Worm (Caenorhabditis elegans) whole organism, L1 larva: ENCODE results near the gene dct-13.

ENCODE experiments used
- Y116A8C.19 ChIP-seq: sonication (generic microtip); optimal IDR thresholded peaks from 2 replicates; lab custom pipeline; 2016; ENCODE audit warnings: missing compliant biosample characterization, missing genetic modification characterization, borderline replicate concordance
- egl-27 ChIP-seq, 2 experiments: fragments of 150-350 bp in 1 of 2; sonication (generic microtip); optimal IDR thresholded peaks; 3 replicates each; lab custom pipeline; 2017 to 2018; ENCODE audit warnings: missing biosample characterization in 2 of 2, missing genetic modification characterization in 2 of 2, missing genetic modification reagents in 2 of 2
- ets-5 ChIP-seq: fragments of 200-800 bp; sonication (Bioruptor generic); IDR thresholded peaks from 2 replicates; pipeline ENCODE4 v1.3.6; 2022; ENCODE audit warnings: missing genetic modification characterization, missing compliant biosample characterization
- fkh-10 ChIP-seq: sonication (generic microtip); optimal IDR thresholded peaks from 2 replicates; lab custom pipeline; 2017; ENCODE audit warnings: missing biosample characterization, missing genetic modification reagents, missing genetic modification characterization
- fkh-8 ChIP-seq: sonication (generic microtip); optimal IDR thresholded peaks from 2 replicates; lab custom pipeline; 2016; ENCODE audit warnings: mild to moderate bottlenecking, missing genetic modification characterization, missing compliant biosample characterization
- fos-1 ChIP-seq: fragments of 150-350 bp; optimal IDR thresholded peaks from 2 replicates; lab custom pipeline; 2014; ENCODE audit warnings: missing biosample characterization, missing genetic modification characterization
- hlh-17 ChIP-seq: fragments of 200-800 bp; sonication (Bioruptor generic); optimal IDR thresholded peaks from 2 replicates; lab custom pipeline; 2018; ENCODE audit warnings: missing genetic modification characterization, mild to moderate bottlenecking, missing compliant biosample characterization, moderate library complexity, borderline replicate concordance
- irx-1 ChIP-seq: sonication (generic microtip); optimal IDR thresholded peaks from 2 replicates; lab custom pipeline; 2016; ENCODE audit warnings: missing genetic modification characterization, missing compliant biosample characterization
- lin-15B ChIP-seq: fragments of 150-350 bp; sonication (generic microtip); optimal IDR thresholded peaks from 3 replicates; lab custom pipeline; 2014; ENCODE audit warnings: missing biosample characterization, missing genetic modification characterization
- lin-35 ChIP-seq, 2 experiments: fragments of 150-350 bp; optimal IDR thresholded peaks; 2 replicates each; lab custom pipeline; 2014; ENCODE audit warnings: missing biosample characterization in 2 of 2, missing genetic modification characterization in 2 of 2, missing genetic modification reagents in 2 of 2
- mef-2 ChIP-seq: fragments of 150-350 bp; optimal IDR thresholded peaks from 2 replicates; lab custom pipeline; 2014; ENCODE audit warnings: missing biosample characterization, missing genetic modification characterization
- mep-1 ChIP-seq: fragments of 150-350 bp; optimal IDR thresholded peaks from 2 replicates; lab custom pipeline; 2014; ENCODE audit warnings: missing biosample characterization, missing genetic modification characterization
- nhr-12 ChIP-seq: sonication (generic microtip); optimal IDR thresholded peaks from 2 replicates; lab custom pipeline; 2017; ENCODE audit warnings: missing biosample characterization, missing genetic modification characterization
- nhr-20 ChIP-seq: sonication (generic microtip); optimal IDR thresholded peaks from 2 replicates; lab custom pipeline; 2016; ENCODE audit warnings: mild to moderate bottlenecking, missing genetic modification characterization, missing compliant biosample characterization
- nhr-77 ChIP-seq: fragments of 150-350 bp; optimal IDR thresholded peaks from 2 replicates; lab custom pipeline; 2014; ENCODE audit warnings: missing biosample characterization, missing genetic modification characterization
- sup-37 ChIP-seq: fragments of 200-800 bp; sonication (Bioruptor generic); optimal IDR thresholded peaks from 2 replicates; lab custom pipeline; 2018; ENCODE audit warnings: mild to moderate bottlenecking, missing genetic modification characterization, missing compliant biosample characterization
- tbx-2 ChIP-seq: sonication (generic microtip); optimal IDR thresholded peaks from 2 replicates; lab custom pipeline; 2016; ENCODE audit warnings: missing genetic modification characterization, missing compliant biosample characterization
- xbp-1 ChIP-seq: sonication (generic microtip); optimal IDR thresholded peaks from 2 replicates; lab custom pipeline; 2016; ENCODE audit warnings: missing genetic modification characterization, missing compliant biosample characterization
- zag-1 ChIP-seq: fragments of 150-350 bp; optimal IDR thresholded peaks from 2 replicates; lab custom pipeline; 2014; ENCODE audit warnings: missing biosample characterization, missing genetic modification characterization
- ztf-11 ChIP-seq, 2 experiments: sonication (generic microtip); optimal IDR thresholded peaks; 2 replicates each; lab custom pipeline; 2016 to 2017; ENCODE audit warnings: missing genetic modification characterization in 2 of 2, missing biosample characterization in 1 of 2, missing compliant biosample characterization in 1 of 2
- ztf-4 ChIP-seq: fragments of 150-350 bp; optimal IDR thresholded peaks from 2 replicates; lab custom pipeline; 2014; ENCODE audit warnings: missing biosample characterization, missing genetic modification characterization

Gene dct-13

ce11 chrIV:16995425-16995824 lies 29.5 kb downstream of the dct-13 start, which contains the start of gene rom-4 (continued):
- TF ChIP-seq hlh-17 (GFP tag; lab: Kevin White, UChicago) = no peak
- TF ChIP-seq ztf-4 (tag; lab: Kevin White, UChicago) = no peak
- TF ChIP-seq ztf-11 (tag; optimal IDR thresholded peaks at IDR 0.05; lab: Kevin White, UChicago) = peak in 1 of 2 experiments; percentile 85

- TF ChIP-seq tbx-2 = no peak
- TF ChIP-seq sup-37 = no peak
- no peak for TF ChIP-seq lin-35 (GFP tag; optimal IDR thresholded peaks at IDR 0.05; lab: Kevin White, UChicago)
- no peak for TF ChIP-seq mef-2 (tag; lab: Kevin White, UChicago)
- TF ChIP-seq nhr-77 (tag; lab: Kevin White, UChicago) = no peak
- TF ChIP-seq xbp-1 (tag; lab: Kevin White, UChicago) = no peak
- TF ChIP-seq nhr-20 (tag; lab: Kevin White, UChicago) = no peak
- TF ChIP-seq lin-15B (tag; lab: Kevin White, UChicago) = no peak
- no peak for TF ChIP-seq zag-1 (tag; lab: Kevin White, UChicago)
- TF ChIP-seq mep-1 (tag; lab: Kevin White, UChicago) = no peak
- TF ChIP-seq irx-1 = no peak
- TF ChIP-seq fos-1 (tag; lab: Kevin White, UChicago) = no peak
- TF ChIP-seq fkh-10 (GFP tag; lab: Kevin White, UChicago) = no peak
- TF ChIP-seq nhr-12 = no peak
- TF ChIP-seq ets-5 = no peak
- TF ChIP-seq Y116A8C.19 (tag; lab: Kevin White, UChicago) = no peak
- TF ChIP-seq ztf-11 (tag; optimal IDR thresholded peaks at IDR 0.05; lab: Kevin White, UChicago) = no peak
- TF ChIP-seq fkh-8 (tag; lab: Kevin White, UChicago) = no peak
- TF ChIP-seq egl-27 (tag; optimal IDR thresholded peaks at IDR 0.05; lab: Kevin White, UChicago) = no peak
These were observed 36.5 kb downstream of the dct-13 start, which contains the start of gene nccd-1 for ce11 chrIV:16988397-16988796. nccd-1 (plus strand) TSS chrIV:16988697.
